Worm (Caenorhabditis elegans) whole organism, L2 larva: ENCODE data around the gene elo-8.

Experiments
- C34F6.9 ChIP-seq: fragments of 150-350 bp; optimal IDR thresholded peaks from 2 replicates; lab custom pipeline; 2014; ENCODE audit warnings: missing biosample characterization, missing genetic modification characterization
- Y55F3AM.14 ChIP-seq: fragments of 200-800 bp; sonication (Bioruptor generic); optimal IDR thresholded peaks from 2 replicates; lab custom pipeline; 2018; ENCODE audit warnings: mild to moderate bottlenecking, missing genetic modification characterization, missing compliant biosample characterization
- ZK546.5 ChIP-seq: sonication (generic microtip); optimal IDR thresholded peaks from 2 replicates; lab custom pipeline; 2017; ENCODE audit warnings: missing biosample characterization, missing genetic modification characterization
- aly-2 ChIP-seq: fragments of 150-350 bp; optimal IDR thresholded peaks from 2 replicates; lab custom pipeline; 2014; ENCODE audit warnings: missing biosample characterization, missing genetic modification characterization
- blmp-1 ChIP-seq: sonication (generic microtip); optimal IDR thresholded peaks from 2 replicates; lab custom pipeline; 2017; ENCODE audit warnings: missing genetic modification characterization, mild to moderate bottlenecking, missing compliant biosample characterization, antibody characterized with exemption, moderate library complexity; ENCODE audit not compliant: insufficient read depth
- ceh-82 ChIP-seq: fragments of 150-350 bp; optimal IDR thresholded peaks from 2 replicates; lab custom pipeline; 2014; ENCODE audit warnings: missing biosample characterization, missing genetic modification characterization
- crh-2 ChIP-seq: sonication (generic microtip); optimal IDR thresholded peaks from 2 replicates; lab custom pipeline; 2017; ENCODE audit warnings: missing biosample characterization, missing genetic modification characterization
- dmd-4 ChIP-seq: sonication (generic microtip); optimal IDR thresholded peaks from 2 replicates; lab custom pipeline; 2017; ENCODE audit warnings: missing biosample characterization, missing genetic modification characterization
- elt-3 ChIP-seq: sonication (generic microtip); optimal IDR thresholded peaks from 2 replicates; lab custom pipeline; 2017; ENCODE audit warnings: missing biosample characterization, missing genetic modification characterization
- fos-1 ChIP-seq: fragments of 150-350 bp; optimal IDR thresholded peaks from 2 replicates; lab custom pipeline; 2014; ENCODE audit warnings: missing biosample characterization, missing genetic modification characterization
- lin-13 ChIP-seq: fragments of 150-350 bp; optimal IDR thresholded peaks from 2 replicates; lab custom pipeline; 2014; ENCODE audit warnings: missing biosample characterization, missing genetic modification reagents, missing genetic modification characterization
- lin-39 ChIP-seq: fragments of 150-350 bp; optimal IDR thresholded peaks from 2 replicates; lab custom pipeline; 2014; ENCODE audit warnings: missing biosample characterization, missing genetic modification reagents, missing genetic modification characterization
- lsy-2 ChIP-seq, 2 experiments: fragments of 150-350 bp in 1 of 2; sonication (generic microtip) in 1 of 2; optimal IDR thresholded peaks; 2 replicates each; lab custom pipeline; 2014 to 2017; ENCODE audit warnings: missing biosample characterization in 2 of 2, missing genetic modification characterization in 2 of 2
- mab-5 ChIP-seq: fragments of 150-350 bp; optimal IDR thresholded peaks from 2 replicates; lab custom pipeline; 2014; ENCODE audit warnings: missing biosample characterization, missing genetic modification characterization
- mbf-1 ChIP-seq: sonication (generic microtip); optimal IDR thresholded peaks from 2 replicates; lab custom pipeline; 2017; ENCODE audit warnings: missing biosample characterization, missing genetic modification characterization
- mdl-1 ChIP-seq, 2 experiments: fragments of 150-350 bp in 1 of 2; sonication (generic microtip) in 1 of 2; optimal IDR thresholded peaks; 2 replicates each; lab custom pipeline; 2017; ENCODE audit warnings: missing biosample characterization in 2 of 2, missing genetic modification characterization in 2 of 2
- nhr-10 ChIP-seq: sonication (generic microtip); optimal IDR thresholded peaks from 2 replicates; lab custom pipeline; 2017; ENCODE audit warnings: missing biosample characterization, missing genetic modification characterization
- nhr-12 ChIP-seq: fragments of 150-350 bp; optimal IDR thresholded peaks from 2 replicates; lab custom pipeline; 2014; ENCODE audit warnings: missing biosample characterization, missing genetic modification characterization
- nhr-129 ChIP-seq: fragments of 150-350 bp; optimal IDR thresholded peaks from 2 replicates; lab custom pipeline; 2014; ENCODE audit warnings: missing biosample characterization, missing genetic modification characterization
- nhr-25 ChIP-seq: fragments of 150-350 bp; sonication (generic microtip); optimal IDR thresholded peaks from 3 replicates; lab custom pipeline; 2014; ENCODE audit warnings: missing biosample characterization, missing genetic modification characterization
- nhr-6 ChIP-seq: fragments of 150-350 bp; optimal IDR thresholded peaks from 2 replicates; lab custom pipeline; 2014; ENCODE audit warnings: missing biosample characterization, missing genetic modification characterization
- peb-1 ChIP-seq: fragments of 150-350 bp; optimal IDR thresholded peaks from 2 replicates; lab custom pipeline; 2014; ENCODE audit warnings: missing biosample characterization, missing genetic modification characterization
- sem-4 ChIP-seq: fragments of 150-350 bp; optimal IDR thresholded peaks from 2 replicates; lab custom pipeline; 2014; ENCODE audit warnings: missing biosample characterization, missing genetic modification reagents, missing genetic modification characterization
- skn-1 ChIP-seq: sonication (generic microtip); optimal IDR thresholded peaks from 2 replicates; lab custom pipeline; 2017; ENCODE audit warnings: missing biosample characterization, missing genetic modification characterization
- sma-3 ChIP-seq: sonication (generic microtip); optimal IDR thresholded peaks from 2 replicates; lab custom pipeline; 2016; ENCODE audit warnings: missing genetic modification reagents, missing genetic modification characterization, missing compliant biosample characterization
- sma-9 ChIP-seq, 2 experiments: fragments of 150-350 bp in 1 of 2; sonication (generic microtip) in 1 of 2; optimal IDR thresholded peaks; 2 replicates each; lab custom pipeline; 2014 to 2016; ENCODE audit warnings: missing genetic modification characterization in 2 of 2, mild to moderate bottlenecking in 1 of 2, missing biosample characterization in 1 of 2, missing compliant biosample characterization in 1 of 2, missing genetic modification reagents in 1 of 2, moderate library complexity in 1 of 2
- snpc-4 ChIP-seq: fragments of 150-350 bp; optimal IDR thresholded peaks from 2 replicates; lab custom pipeline; 2014; ENCODE audit warnings: missing biosample characterization, missing genetic modification characterization
- unc-39 ChIP-seq: fragments of 150-350 bp; optimal IDR thresholded peaks from 2 replicates; lab custom pipeline; 2014; ENCODE audit warnings: missing biosample characterization, missing genetic modification characterization
- unc-62 ChIP-seq: fragments of 150-350 bp; optimal IDR thresholded peaks from 2 replicates; lab custom pipeline; 2014; ENCODE audit warnings: missing biosample characterization, missing genetic modification reagents, missing genetic modification characterization
- zag-1 ChIP-seq: fragments of 150-350 bp; optimal IDR thresholded peaks from 2 replicates; lab custom pipeline; 2014; ENCODE audit warnings: missing biosample characterization, missing genetic modification characterization
- ztf-1 ChIP-seq: fragments of 200-800 bp; sonication (Bioruptor generic); conservative IDR thresholded peaks from 2 replicates; pipeline ENCODE4 v1.3.6; 2022; ENCODE audit warnings: missing genetic modification characterization, missing compliant biosample characterization
- ztf-11 ChIP-seq: sonication (generic microtip); optimal IDR thresholded peaks from 2 replicates; lab custom pipeline; 2017; ENCODE audit warnings: missing biosample characterization, missing genetic modification characterization

The elo-8 gene

DNA sequence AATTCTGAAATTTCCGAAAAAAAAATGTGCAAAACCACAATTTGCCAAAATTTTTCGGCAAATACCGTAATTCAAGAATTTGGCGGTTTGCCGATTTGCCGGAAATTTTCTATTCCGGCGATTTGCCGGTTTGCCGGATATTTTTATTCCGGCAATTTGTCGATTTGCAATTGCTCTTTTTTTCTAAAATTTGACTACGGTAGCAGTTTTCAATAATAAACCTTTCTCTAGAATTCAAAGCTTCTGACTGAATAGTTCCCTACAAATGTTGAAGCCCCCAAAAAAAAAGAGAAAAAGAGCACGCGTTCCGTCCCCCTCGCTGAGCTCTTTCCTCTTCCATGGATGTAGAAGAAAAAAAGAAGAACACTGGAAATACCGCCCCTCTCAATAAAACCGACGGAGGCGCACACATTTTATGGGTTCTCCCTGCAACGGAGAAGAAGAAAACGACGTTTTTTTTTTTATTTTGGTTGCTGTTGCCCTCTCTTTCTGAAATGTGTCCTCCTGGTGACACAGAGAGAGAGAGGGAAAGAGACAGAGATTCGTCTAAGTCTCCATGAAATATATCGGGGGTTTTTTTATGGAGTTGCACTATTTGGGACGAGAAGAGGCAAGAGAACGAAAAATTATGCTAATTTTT lies 30.9 kb downstream of the elo-8 start:
- TF ChIP-seq crh-2 (tag; lab: Kevin White, UChicago) (no peak), peb-1 (tag; lab: Kevin White, UChicago) (no peak), mdl-1 (tag; optimal IDR thresholded peaks at IDR 0.05; lab: Kevin White, UChicago) (no peak), C34F6.9 (tag; lab: Kevin White, UChicago) (peak; percentile 7), nhr-10 (tag; lab: Kevin White, UChicago) (no peak), unc-62 (GFP tag; lab: Kevin White, UChicago) (no peak), ztf-11 (no peak), zag-1 (tag; lab: Kevin White, UChicago) (peak; percentile 11), sma-9 (GFP tag; optimal IDR thresholded peaks at IDR 0.05; lab: Kevin White, UChicago) (peak; percentile 7), sma-9 (tag; optimal IDR thresholded peaks at IDR 0.05; lab: Kevin White, UChicago) (no peak), elt-3 (tag; lab: Kevin White, UChicago) (no peak), mbf-1 (no peak), lsy-2 (tag; optimal IDR thresholded peaks at IDR 0.05; lab: Kevin White, UChicago) (peak in 1 of 2 experiments; percentile 37), lin-39 (tag; lab: Kevin White, UChicago) (no peak), sem-4 (tag; lab: Kevin White, UChicago) (no peak), ztf-1 (GFP tag; lab: Robert Waterston, UW) (no peak), fos-1 (tag; lab: Kevin White, UChicago) (no peak), nhr-12 (tag; lab: Kevin White, UChicago) (no peak), ceh-82 (tag; lab: Kevin White, UChicago) (no peak)

ce11 chrIII:11197327-11197726 lies 34.5 kb downstream of the elo-8 start:
- TF ChIP-seq dmd-4 (tag; lab: Kevin White, UChicago) (no peak), nhr-6 (tag; lab: Kevin White, UChicago) (no peak), nhr-129 (tag; lab: Kevin White, UChicago) (no peak), fos-1 (tag; lab: Kevin White, UChicago) (peak; percentile 20), C34F6.9 (tag; lab: Kevin White, UChicago) (no peak), lin-13 (GFP tag; lab: Kevin White, UChicago) (no peak), snpc-4 (tag; lab: Kevin White, UChicago) (no peak)

- TF ChIP-seq blmp-1 (no peak), sma-9 (GFP tag; optimal IDR thresholded peaks at IDR 0.05; lab: Kevin White, UChicago) (peak; percentile 12), sma-9 (tag; optimal IDR thresholded peaks at IDR 0.05; lab: Kevin White, UChicago) (no peak)
- TF ChIP-seq, all 48 proteins: peak for 1
These were observed 36.3 kb downstream of the elo-8 start for ce11 chrIII:11195553-11195952.

- TF ChIP-seq nhr-10 (tag; lab: Kevin White, UChicago) = no peak
- TF ChIP-seq mab-5 (tag; lab: Kevin White, UChicago) = no peak
- TF ChIP-seq nhr-12 (tag; lab: Kevin White, UChicago) = no peak
- no peak for TF ChIP-seq snpc-4 (tag; lab: Kevin White, UChicago)
- no peak for TF ChIP-seq crh-2 (tag; lab: Kevin White, UChicago)
- no peak for TF ChIP-seq sma-3 (GFP tag; lab: Kevin White, UChicago)
- no peak for TF ChIP-seq nhr-25 (tag; lab: Kevin White, UChicago)
- TF ChIP-seq ZK546.5 (tag; lab: Kevin White, UChicago) = no peak
- no peak for TF ChIP-seq aly-2 (tag; lab: Kevin White, UChicago)
- no peak for TF ChIP-seq fos-1 (tag; lab: Kevin White, UChicago)
- TF ChIP-seq Y55F3AM.14 (GFP tag; lab: Kevin White, UChicago) = no peak
- TF ChIP-seq unc-39 (tag; lab: Kevin White, UChicago) = no peak
- TF ChIP-seq nhr-129 (tag; lab: Kevin White, UChicago) = no peak
- no peak for TF ChIP-seq skn-1
- TF ChIP-seq mbf-1 = no peak
- TF ChIP-seq lin-13 (GFP tag; lab: Kevin White, UChicago) = no peak
These were observed 36.7 kb downstream of the elo-8 start, which contains the start of gene tra-1 for ce11 chrIII:11195140-11195539. TSS of gene tra-1 (minus strand) at chrIII:11195201.

DNA sequence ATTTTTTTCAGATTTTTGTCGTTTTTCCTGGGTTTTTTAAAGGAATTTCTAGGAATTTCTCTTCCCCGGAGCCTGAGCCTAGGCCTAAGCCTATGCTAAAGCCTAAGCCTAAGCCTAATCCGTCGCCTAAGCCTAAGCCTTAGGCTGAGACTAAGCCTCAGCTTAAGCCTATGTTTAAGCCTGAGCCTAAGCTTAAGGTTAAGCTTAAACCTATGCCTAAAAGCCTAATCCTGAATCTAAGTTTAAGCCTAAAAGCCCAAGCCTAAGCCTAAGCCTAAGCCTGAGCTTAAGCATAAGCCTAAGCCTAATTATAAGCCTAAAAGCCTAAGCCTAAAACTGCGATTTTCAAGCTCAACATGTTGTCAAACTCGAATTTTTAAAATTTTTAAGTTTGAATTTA lies 37.7 kb downstream of the elo-8 start:
- TF ChIP-seq elt-3 (tag; lab: Kevin White, UChicago) = no peak
- no peak for TF ChIP-seq lin-39 (tag; lab: Kevin White, UChicago)
- TF ChIP-seq dmd-4 (tag; lab: Kevin White, UChicago) = no peak
